Worm (Caenorhabditis elegans) whole organism, early embryonic: ENCODE results near the gene F56C3.9.
"Not testable (repeated sequence)": the region's sequence is repeated elsewhere in the genome, so short reads cannot be mapped to it uniquely, and the experiment has no call there.

Experiments used
- B0310.2 ChIP-seq: sonication (generic microtip); optimal IDR thresholded peaks from 2 replicates; lab custom pipeline; 2016; ENCODE audit warnings: mild to moderate bottlenecking, missing genetic modification characterization, missing compliant biosample characterization
- F13C5.2 ChIP-seq: sonication (generic microtip); optimal IDR thresholded peaks from 2 replicates; lab custom pipeline; 2017; ENCODE audit warnings: mild to moderate bottlenecking, missing genetic modification characterization, inconsistent platforms, missing compliant biosample characterization
- aly-1 ChIP-seq: sonication (generic microtip); optimal IDR thresholded peaks from 2 replicates; lab custom pipeline; 2016; ENCODE audit warnings: missing genetic modification characterization, missing compliant biosample characterization
- ama-1 ChIP-seq: fragments of 150-350 bp; optimal IDR thresholded peaks from 2 replicates; lab custom pipeline; 2014
- ceh-13 ChIP-seq: fragments of 200-800 bp; sonication (Bioruptor generic); optimal IDR thresholded peaks from 2 replicates; lab custom pipeline; 2018; ENCODE audit warnings: mild to moderate bottlenecking, missing genetic modification characterization, missing compliant biosample characterization
- ceh-36 ChIP-seq: sonication (generic microtip); optimal IDR thresholded peaks from 2 replicates; lab custom pipeline; 2016; ENCODE audit warnings: missing genetic modification characterization, inconsistent platforms, missing compliant biosample characterization
- ets-7 ChIP-seq: sonication (generic microtip); optimal IDR thresholded peaks from 2 replicates; lab custom pipeline; 2016; ENCODE audit warnings: missing genotype, missing genetic modification characterization, missing compliant biosample characterization
- flt-1 ChIP-seq: fragments of 200-800 bp; sonication (Bioruptor generic); IDR thresholded peaks from 2 replicates; pipeline ENCODE4 v1.3.6; 2022; ENCODE audit warnings: missing genetic modification characterization, missing compliant biosample characterization
- hmbx-1 ChIP-seq: sonication (generic microtip); optimal IDR thresholded peaks from 2 replicates; lab custom pipeline; 2016; ENCODE audit warnings: mild to moderate bottlenecking, missing genetic modification characterization, missing compliant biosample characterization
- hmg-4 ChIP-seq: fragments of 200-800 bp; sonication (Bioruptor generic); optimal IDR thresholded peaks from 2 replicates; lab custom pipeline; 2018; ENCODE audit warnings: mild to moderate bottlenecking, missing genetic modification characterization, missing compliant biosample characterization
- hnd-1 ChIP-seq: sonication (generic microtip); optimal IDR thresholded peaks from 2 replicates; lab custom pipeline; 2016; ENCODE audit warnings: missing genetic modification characterization, missing compliant biosample characterization
- pes-1 ChIP-seq: fragments of 200-800 bp; sonication (Bioruptor generic); IDR thresholded peaks from 2 replicates; pipeline ENCODE4 v1.3.6; 2022; ENCODE audit warnings: missing genetic modification reagents, missing genetic modification characterization, missing compliant biosample characterization
- scrt-1 ChIP-seq: fragments of 200-800 bp; sonication (Bioruptor generic); IDR thresholded peaks from 2 replicates; pipeline ENCODE4 v1.3.6; 2022; ENCODE audit warnings: missing genetic modification characterization, missing compliant biosample characterization
- sea-1 ChIP-seq: fragments of 200-800 bp; sonication (Bioruptor generic); conservative IDR thresholded peaks from 2 replicates; pipeline ENCODE4 v1.3.6; 2022; ENCODE audit warnings: missing genetic modification characterization, missing compliant biosample characterization
- tbx-11 ChIP-seq: fragments of 200-800 bp; sonication (Bioruptor generic); IDR thresholded peaks from 2 replicates; pipeline ENCODE4 v1.3.6; 2022; ENCODE audit warnings: missing genetic modification characterization, missing compliant biosample characterization
- tbx-37 ChIP-seq: fragments of 200-800 bp; sonication (Bioruptor generic); conservative IDR thresholded peaks from 2 replicates; pipeline ENCODE4 v1.3.6; 2022; ENCODE audit warnings: missing genetic modification reagents, missing genetic modification characterization, missing compliant biosample characterization
- tra-4 ChIP-seq: sonication (generic microtip); optimal IDR thresholded peaks from 2 replicates; lab custom pipeline; 2017; ENCODE audit warnings: missing genetic modification characterization, missing compliant biosample characterization

Gene F56C3.9

DNA sequence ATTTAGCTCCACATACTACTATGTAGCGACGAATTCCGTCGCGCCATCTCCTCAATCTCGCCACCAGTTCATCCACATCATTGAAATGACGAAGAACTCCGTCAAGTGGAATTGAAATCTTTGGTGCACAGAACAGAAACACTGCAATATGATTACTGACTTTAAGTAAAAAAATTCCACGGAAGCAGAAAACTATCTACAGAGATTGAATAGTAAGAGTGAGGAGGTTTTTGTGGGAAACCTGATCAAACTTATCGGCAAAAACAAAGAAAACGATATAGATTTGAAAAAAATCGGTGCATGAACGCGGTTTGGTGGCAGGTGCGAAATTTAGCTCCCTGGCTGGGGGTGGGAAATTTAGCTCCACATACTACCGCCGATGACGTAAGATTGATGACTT lies 9.7 kb upstream of the F56C3.9 start, which contains the start of gene ZK402.2:
ZK402.2 (plus strand) TSS at position 301 of the 400 bp plus-strand sequence.
- TF ChIP-seq pes-1; flt-1 (GFP tag; lab: Robert Waterston, UW); hmbx-1 (tag; lab: Kevin White, UChicago): not testable (repeated sequence)

DNA sequence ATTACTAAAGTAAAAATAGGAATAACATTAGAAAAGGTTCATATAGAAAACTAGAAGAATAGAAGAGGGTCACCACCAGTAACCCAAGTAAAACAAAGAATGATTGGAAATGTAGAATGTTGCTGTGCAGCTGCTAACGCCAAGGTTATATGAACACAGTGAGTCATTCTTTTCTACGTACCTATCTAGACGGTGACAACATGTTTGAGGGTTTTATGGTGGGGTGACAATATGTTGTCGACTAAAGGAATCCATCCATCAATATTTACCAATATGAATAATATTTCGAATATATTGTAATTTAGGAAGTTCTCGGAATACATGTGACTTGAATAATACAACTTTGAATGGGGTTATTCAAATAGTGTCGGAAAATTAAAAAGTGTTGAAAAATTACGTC lies 7.5 kb upstream of the F56C3.9 start, which contains the start of gene ZK402.5:
ZK402.5 (minus strand) TSS at position 101 of the 400 bp plus-strand sequence.
- no peak for TF ChIP-seq pes-1
- no peak for TF ChIP-seq tbx-37
- TF ChIP-seq hmg-4 (GFP tag; lab: Kevin White, UChicago) = no peak

DNA sequence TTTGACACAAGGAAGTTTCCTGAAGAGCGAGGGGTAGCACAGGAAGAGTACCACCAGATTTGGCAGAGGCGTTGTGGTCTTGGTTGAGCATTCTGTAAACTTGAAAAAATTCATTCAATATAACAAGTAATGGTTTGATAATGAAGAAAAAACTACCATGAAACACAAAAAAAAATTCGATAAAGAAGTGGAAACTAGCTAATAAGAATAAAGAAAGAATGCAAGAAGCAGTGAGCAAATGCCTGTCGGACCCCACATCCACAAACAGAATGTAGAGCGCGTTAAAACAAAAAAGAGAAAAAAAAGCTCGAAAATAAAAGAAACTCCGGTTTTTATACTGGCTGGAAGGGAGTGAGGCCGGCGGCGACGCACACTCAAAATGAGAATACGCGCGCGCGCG lies 3.7 kb upstream of the F56C3.9 start, which contains the start of gene H39E20.1:
H39E20.1 (minus strand) TSS at position 101 of the 400 bp plus-strand sequence.
- no peak for TF ChIP-seq F13C5.2 (tag; lab: Kevin White, UChicago)
- TF ChIP-seq ceh-13 (GFP tag; lab: Kevin White, UChicago) = no peak
- no peak for TF ChIP-seq pes-1
- no peak for TF ChIP-seq tra-4 (tag; lab: Kevin White, UChicago)
- TF ChIP-seq hnd-1 (tag; lab: Kevin White, UChicago) = no peak
- TF ChIP-seq hmbx-1 (tag; lab: Kevin White, UChicago) = no peak
- no peak for TF ChIP-seq scrt-1 (GFP tag; lab: Robert Waterston, UW)
- TF ChIP-seq hmg-4 (GFP tag; lab: Kevin White, UChicago) = no peak

DNA sequence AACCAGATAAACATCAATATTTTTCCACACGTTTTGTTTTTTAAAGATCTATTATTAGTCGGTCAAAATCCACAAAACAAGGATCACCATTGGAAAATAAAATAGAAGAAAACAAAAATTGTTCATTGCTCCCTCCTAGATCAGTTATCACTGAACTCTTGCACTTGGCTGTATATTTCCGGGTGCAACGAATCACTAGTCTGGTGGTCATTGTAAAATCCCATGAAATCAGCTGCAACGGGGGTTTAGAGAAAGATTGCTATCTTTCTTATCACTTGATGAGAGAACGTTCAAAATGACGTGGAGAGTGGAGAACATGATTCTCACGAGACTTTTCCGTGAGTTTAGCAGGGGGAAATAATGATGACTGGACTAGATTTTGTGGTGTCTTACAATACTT lies 2.0 kb upstream of the F56C3.9 start:
- TF ChIP-seq hnd-1 (tag; lab: Kevin White, UChicago) (no peak), sea-1 (GFP tag; lab: Robert Waterston, UW) (no peak), F13C5.2 (tag; lab: Kevin White, UChicago) (no peak), ceh-13 (GFP tag; lab: Kevin White, UChicago) (no peak), ama-1 (lab: Kevin White, UChicago) (no peak), tbx-11 (GFP tag; lab: Robert Waterston, UW) (no peak), ceh-36 (tag; lab: Kevin White, UChicago) (no peak), scrt-1 (GFP tag; lab: Robert Waterston, UW) (no peak), pes-1 (no peak), tbx-37 (no peak), flt-1 (GFP tag; lab: Robert Waterston, UW) (no peak), hmbx-1 (tag; lab: Kevin White, UChicago) (no peak), ets-7 (tag; lab: Kevin White, UChicago) (no peak), B0310.2 (tag; lab: Kevin White, UChicago) (no peak), aly-1 (tag; lab: Kevin White, UChicago) (no peak)

DNA sequence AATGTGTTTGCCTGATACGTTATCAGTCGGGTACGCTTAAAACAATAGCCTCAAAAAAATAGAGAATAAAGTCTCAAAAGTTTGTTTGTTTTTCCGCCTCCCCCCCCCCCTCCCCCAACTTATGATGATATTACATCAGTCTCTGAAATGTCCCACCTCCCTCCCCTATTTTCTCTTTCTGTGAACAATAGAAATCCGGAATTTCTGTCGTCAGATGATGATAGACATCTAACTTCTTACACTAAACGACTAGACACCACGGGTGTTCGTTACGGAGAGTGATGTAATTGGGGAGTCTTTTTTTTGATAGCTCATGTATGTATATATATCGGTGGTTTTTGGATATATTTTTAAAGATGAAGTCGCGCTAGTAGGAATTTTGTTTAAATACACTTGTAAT lies 646 bp upstream of the F56C3.9 start:
- no peak for TF ChIP-seq ceh-36 (tag; lab: Kevin White, UChicago)
- TF ChIP-seq ama-1 (lab: Kevin White, UChicago) = no peak
- TF ChIP-seq F13C5.2 (tag; lab: Kevin White, UChicago) = no peak
- TF ChIP-seq tbx-11 (GFP tag; lab: Robert Waterston, UW) = no peak
- no peak for TF ChIP-seq hnd-1 (tag; lab: Kevin White, UChicago)
- no peak for TF ChIP-seq aly-1 (tag; lab: Kevin White, UChicago)
- TF ChIP-seq ceh-13 (GFP tag; lab: Kevin White, UChicago) = no peak
- TF ChIP-seq B0310.2 (tag; lab: Kevin White, UChicago) = no peak
- TF ChIP-seq flt-1 (GFP tag; lab: Robert Waterston, UW) = no peak
- no peak for TF ChIP-seq ets-7 (tag; lab: Kevin White, UChicago)
- TF ChIP-seq pes-1 = no peak
- no peak for TF ChIP-seq hmbx-1 (tag; lab: Kevin White, UChicago)
- no peak for TF ChIP-seq tbx-37
- no peak for TF ChIP-seq hmg-4 (GFP tag; lab: Kevin White, UChicago)
- TF ChIP-seq tra-4 (tag; lab: Kevin White, UChicago) = no peak
- TF ChIP-seq scrt-1 (GFP tag; lab: Robert Waterston, UW) = no peak
- no peak for TF ChIP-seq sea-1 (GFP tag; lab: Robert Waterston, UW)

DNA sequence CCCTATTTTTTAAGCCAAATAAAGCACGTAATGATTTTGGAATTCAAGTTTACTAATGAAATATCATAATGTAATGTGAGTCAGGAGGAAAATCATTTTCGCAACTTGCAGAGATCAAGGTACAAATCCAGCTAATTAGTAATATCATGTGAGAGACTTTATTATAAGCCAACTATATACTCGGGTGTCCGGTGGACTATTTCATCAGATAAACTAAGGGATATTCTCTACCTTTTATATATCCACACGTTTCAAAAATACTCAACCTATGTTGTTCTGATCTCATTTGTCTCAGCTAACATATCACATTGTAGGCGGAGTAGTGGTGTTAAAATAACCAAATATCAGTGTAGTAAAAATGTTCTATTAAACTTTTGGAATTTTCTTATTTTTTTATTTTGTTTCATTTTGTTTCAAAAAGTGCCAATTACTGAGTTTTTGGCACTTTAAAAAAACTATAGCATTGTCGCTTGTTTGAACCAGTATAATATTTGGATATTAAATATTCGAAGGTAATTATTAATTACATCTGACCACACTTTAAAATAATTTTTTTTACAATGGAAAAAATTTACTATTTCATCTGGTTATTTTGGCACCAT lies 4.3 kb downstream of the F56C3.9 start:
- TF ChIP-seq hmbx-1 (tag; lab: Kevin White, UChicago) (no peak), aly-1 (tag; lab: Kevin White, UChicago) (no peak), flt-1 (GFP tag; lab: Robert Waterston, UW) (no peak), ets-7 (tag; lab: Kevin White, UChicago) (no peak), F13C5.2 (tag; lab: Kevin White, UChicago) (no peak), tbx-37 (no peak), B0310.2 (tag; lab: Kevin White, UChicago) (no peak), tbx-11 (GFP tag; lab: Robert Waterston, UW) (no peak), sea-1 (GFP tag; lab: Robert Waterston, UW) (no peak), ceh-36 (tag; lab: Kevin White, UChicago) (no peak), hnd-1 (tag; lab: Kevin White, UChicago) (no peak), ama-1 (lab: Kevin White, UChicago) (no peak), pes-1 (no peak)

DNA sequence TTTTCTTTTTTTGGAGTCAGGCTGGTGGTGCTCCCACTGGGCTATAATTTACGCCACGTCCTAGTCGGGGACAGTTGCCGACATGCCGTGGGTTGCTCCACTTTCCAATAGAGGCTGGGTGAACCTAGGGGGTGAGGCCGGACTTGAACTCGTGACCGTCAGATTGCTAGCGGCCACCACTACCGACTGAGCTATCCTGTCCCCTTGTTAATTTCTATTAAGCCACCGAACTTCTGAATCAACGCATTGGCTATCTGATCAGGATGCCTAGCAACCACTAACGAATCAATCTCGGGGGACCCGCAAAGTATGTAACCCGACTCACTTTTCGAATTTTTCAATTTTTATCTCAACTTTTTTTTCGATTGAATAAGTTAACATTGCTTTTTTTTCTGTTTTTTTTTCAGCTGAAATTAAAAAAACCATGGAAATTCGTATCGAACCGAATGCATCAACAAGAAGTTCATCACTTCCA lies 6.9 kb downstream of the F56C3.9 start, which contains the start of gene F56C3.1:
F56C3.1 (plus strand) TSS at position 425 of the 475 bp plus-strand sequence.
- TF ChIP-seq tbx-11 (GFP tag; lab: Robert Waterston, UW) (no peak), hmg-4 (GFP tag; lab: Kevin White, UChicago) (no peak), scrt-1 (GFP tag; lab: Robert Waterston, UW) (no peak), tra-4 (tag; lab: Kevin White, UChicago) (no peak)
